Worm (Caenorhabditis elegans) whole organism, L4 larva: ENCODE results near the gene ints-5.

ENCODE experiments used
- F26F4.8 ChIP-seq: fragments of 200-800 bp; sonication (Bioruptor generic); conservative IDR thresholded peaks from 2 replicates; pipeline ENCODE4 v1.3.6; 2022; ENCODE audit warnings: missing genetic modification characterization, missing compliant biosample characterization
- F37D6.2 ChIP-seq: sonication (generic microtip); optimal IDR thresholded peaks from 2 replicates; lab custom pipeline; 2016; ENCODE audit warnings: mild to moderate bottlenecking, missing genetic modification characterization, missing compliant biosample characterization
- R02D3.7 ChIP-seq: fragments of 150-350 bp; sonication (generic microtip); optimal IDR thresholded peaks from 3 replicates; lab custom pipeline; 2014; ENCODE audit warnings: missing biosample characterization, missing genetic modification characterization
- T20F7.1 ChIP-seq: fragments of 200-800 bp; sonication (Bioruptor generic); optimal IDR thresholded peaks from 2 replicates; lab custom pipeline; 2018; ENCODE audit warnings: mild to moderate bottlenecking, missing genetic modification characterization, missing compliant biosample characterization
- Y48G9A.11 ChIP-seq: fragments of 200-800 bp; sonication (Bioruptor generic); IDR thresholded peaks from 2 replicates; pipeline ENCODE4 v1.3.6; 2022; ENCODE audit warnings: missing genetic modification reagents, missing genetic modification characterization, missing compliant biosample characterization
- aha-1 ChIP-seq: fragments of 150-350 bp; peaks from one replicate; lab custom pipeline; 2014; ENCODE audit warnings: missing biosample characterization, missing genetic modification characterization
- aly-2 ChIP-seq: sonication (generic microtip); optimal IDR thresholded peaks from 2 replicates; lab custom pipeline; 2018; ENCODE audit warnings: missing biosample characterization, missing genetic modification characterization
- ces-1 ChIP-seq: fragments of 150-350 bp; sonication (generic microtip); optimal IDR thresholded peaks from 4 replicates; lab custom pipeline; 2014; ENCODE audit warnings: missing biosample characterization, missing genetic modification reagents, missing genetic modification characterization
- cey-2 ChIP-seq: sonication (generic microtip); optimal IDR thresholded peaks from 3 replicates; lab custom pipeline; 2017; ENCODE audit warnings: missing genetic modification characterization, mild to moderate bottlenecking, missing compliant biosample characterization, antibody characterized with exemption, borderline replicate concordance; ENCODE audit not compliant: insufficient read depth
- ctbp-1 ChIP-seq: fragments of 200-800 bp; sonication (Bioruptor generic); IDR thresholded peaks from 2 replicates; pipeline ENCODE4 v1.3.6; 2022; ENCODE audit warnings: missing genetic modification reagents, missing genetic modification characterization, missing compliant biosample characterization
- dmd-6 ChIP-seq: fragments of 200-800 bp; sonication (Bioruptor generic); IDR thresholded peaks from 2 replicates; pipeline ENCODE4 v1.3.6; 2022; ENCODE audit warnings: missing genetic modification reagents, missing genetic modification characterization, missing compliant biosample characterization
- dmd-9 ChIP-seq: fragments of 200-800 bp; sonication (Bioruptor generic); IDR thresholded peaks from 2 replicates; pipeline ENCODE4 v1.3.6; 2022; ENCODE audit warnings: missing genetic modification reagents, missing genetic modification characterization, missing compliant biosample characterization
- dve-1 ChIP-seq: sonication (generic microtip); optimal IDR thresholded peaks from 2 replicates; lab custom pipeline; 2017; ENCODE audit warnings: antibody characterized with exemption, mild to moderate bottlenecking, missing genetic modification characterization, missing compliant biosample characterization; ENCODE audit not compliant: insufficient read depth
- egl-27 ChIP-seq: sonication (generic microtip); optimal IDR thresholded peaks from 3 replicates; lab custom pipeline; 2017; ENCODE audit warnings: missing biosample characterization, missing genetic modification reagents, missing genetic modification characterization
- gei-8 ChIP-seq: fragments of 200-800 bp; sonication (Bioruptor generic); optimal IDR thresholded peaks from 2 replicates; lab custom pipeline; 2018; ENCODE audit warnings: mild to moderate bottlenecking, missing genetic modification characterization, missing compliant biosample characterization
- hlh-11 ChIP-seq: fragments of 200-800 bp; sonication (Bioruptor generic); optimal IDR thresholded peaks from 2 replicates; lab custom pipeline; 2018; ENCODE audit warnings: mild to moderate bottlenecking, missing genetic modification characterization, missing compliant biosample characterization
- hlh-30 ChIP-seq: sonication (generic microtip); optimal IDR thresholded peaks from 2 replicates; lab custom pipeline; 2017; ENCODE audit warnings: antibody characterized with exemption, mild to moderate bottlenecking, missing genetic modification characterization, missing compliant biosample characterization; ENCODE audit not compliant: insufficient read depth
- hmg-1.1 ChIP-seq: fragments of 200-800 bp; sonication (Bioruptor generic); IDR thresholded peaks from 2 replicates; pipeline ENCODE4 v1.3.6; 2022; ENCODE audit warnings: missing genetic modification reagents, missing genetic modification characterization, missing compliant biosample characterization
- jun-1 ChIP-seq: fragments of 150-350 bp; optimal IDR thresholded peaks from 2 replicates; lab custom pipeline; 2014; ENCODE audit warnings: missing biosample characterization, missing genetic modification reagents, missing genetic modification characterization
- lin-13 ChIP-seq: fragments of 150-350 bp; optimal IDR thresholded peaks from 2 replicates; lab custom pipeline; 2014; ENCODE audit warnings: missing biosample characterization, missing genetic modification reagents, missing genetic modification characterization
- lin-15B ChIP-seq: fragments of 150-350 bp; sonication (generic microtip); optimal IDR thresholded peaks from 3 replicates; lab custom pipeline; 2014; ENCODE audit warnings: missing biosample characterization, missing genetic modification characterization
- lin-38 ChIP-seq: fragments of 200-800 bp; sonication (Bioruptor generic); IDR thresholded peaks from 2 replicates; pipeline ENCODE4 v1.3.6; 2022; ENCODE audit warnings: missing genetic modification reagents, missing genetic modification characterization, missing compliant biosample characterization
- lir-3 ChIP-seq: sonication (generic microtip); optimal IDR thresholded peaks from 2 replicates; lab custom pipeline; 2016; ENCODE audit warnings: mild to moderate bottlenecking, missing genetic modification characterization, missing compliant biosample characterization
- lsy-2 ChIP-seq, 2 experiments: fragments of 150-350 bp in 1 of 2; sonication (generic microtip) in 1 of 2; optimal IDR thresholded peaks; 2 replicates each; lab custom pipeline; 2014 to 2017; ENCODE audit warnings: missing biosample characterization in 2 of 2, missing genetic modification characterization in 2 of 2
- mdl-1 ChIP-seq, 2 experiments: fragments of 150-350 bp in 1 of 2; sonication (generic microtip) in 1 of 2; optimal IDR thresholded peaks; 2 replicates each; lab custom pipeline; 2014 to 2017; ENCODE audit warnings: missing biosample characterization in 2 of 2, missing genetic modification characterization in 2 of 2
- mep-1 ChIP-seq: fragments of 150-350 bp; sonication (generic microtip); optimal IDR thresholded peaks from 3 replicates; lab custom pipeline; 2014; ENCODE audit warnings: missing biosample characterization, missing genetic modification characterization
- mxl-2 ChIP-seq: fragments of 200-800 bp; sonication (Bioruptor generic); conservative IDR thresholded peaks from 2 replicates; pipeline ENCODE4 v1.3.6; 2022; ENCODE audit warnings: missing genetic modification reagents, missing genetic modification characterization, missing compliant biosample characterization
- nhr-11 ChIP-seq: fragments of 150-350 bp; optimal IDR thresholded peaks from 2 replicates; lab custom pipeline; 2014; ENCODE audit warnings: missing biosample characterization, missing genetic modification characterization
- nhr-111 ChIP-seq: fragments of 200-800 bp; sonication (Bioruptor generic); optimal IDR thresholded peaks from 2 replicates; lab custom pipeline; 2018; ENCODE audit warnings: mild to moderate bottlenecking, missing genetic modification characterization, missing compliant biosample characterization
- nhr-25 ChIP-seq: sonication (generic microtip); optimal IDR thresholded peaks from 2 replicates; lab custom pipeline; 2017; ENCODE audit warnings: missing genetic modification characterization, mild to moderate bottlenecking, missing compliant biosample characterization, antibody characterized with exemption, moderate library complexity, borderline replicate concordance; ENCODE audit not compliant: insufficient read depth
- nhr-28 ChIP-seq: fragments of 150-350 bp; optimal IDR thresholded peaks from 2 replicates; lab custom pipeline; 2014; ENCODE audit warnings: missing biosample characterization, missing genetic modification characterization
- nhr-41 ChIP-seq: fragments of 200-800 bp; sonication (Bioruptor generic); IDR thresholded peaks from 2 replicates; pipeline ENCODE4 v1.3.6; 2022; ENCODE audit warnings: missing genetic modification reagents, missing genetic modification characterization, missing compliant biosample characterization
- set-16 ChIP-seq: fragments of 200-800 bp; sonication (Bioruptor generic); IDR thresholded peaks from 2 replicates; pipeline ENCODE4 v1.3.6; 2022; ENCODE audit warnings: missing genetic modification reagents, missing genetic modification characterization, missing compliant biosample characterization
- snpc-1.2 ChIP-seq: fragments of 200-800 bp; sonication (Bioruptor generic); IDR thresholded peaks from 2 replicates; pipeline ENCODE4 v1.3.6; 2022; ENCODE audit warnings: missing genetic modification reagents, missing genetic modification characterization, missing compliant biosample characterization
- snpc-4 ChIP-seq: fragments of 150-350 bp; optimal IDR thresholded peaks from 2 replicates; lab custom pipeline; 2014; ENCODE audit warnings: missing biosample characterization, missing genetic modification characterization
- spr-1 ChIP-seq: sonication (generic microtip); optimal IDR thresholded peaks from 2 replicates; lab custom pipeline; 2016; ENCODE audit warnings: mild to moderate bottlenecking, missing genetic modification characterization, missing compliant biosample characterization
- spr-3 ChIP-seq: fragments of 200-800 bp; sonication (Bioruptor generic); optimal IDR thresholded peaks from 2 replicates; lab custom pipeline; 2018; ENCODE audit warnings: mild to moderate bottlenecking, missing genetic modification characterization, missing compliant biosample characterization
- tra-1 ChIP-seq: fragments of 200-800 bp; sonication (Bioruptor generic); IDR thresholded peaks from 2 replicates; pipeline ENCODE4 v1.3.6; 2022; ENCODE audit warnings: missing genetic modification reagents, missing genetic modification characterization, missing compliant biosample characterization
- unc-62 ChIP-seq, 3 experiments: fragments of 150-350 bp in 1 of 3; sonication (generic microtip); optimal IDR thresholded peaks in 2 of 3; peaks in 1 of 3; 1 replicate in 1 of 3; 2 replicates in 2 of 3; lab custom pipeline; 2014 to 2017; ENCODE audit warnings: missing biosample characterization in 3 of 3, missing genetic modification characterization in 3 of 3, missing genetic modification reagents in 3 of 3, missing genotype in 1 of 3
- zfp-3 ChIP-seq: fragments of 200-800 bp; sonication (Bioruptor generic); conservative IDR thresholded peaks from 2 replicates; pipeline ENCODE4 v1.3.6; 2022; ENCODE audit warnings: missing genetic modification reagents, missing genetic modification characterization, missing compliant biosample characterization

ints-5 gene

ce11 chrV:18566352-18566751, 32.6 kb downstream of the ints-5 start:
- peak; percentile 51; the same call in 1 of the 2 replicates for TF ChIP-seq Y48G9A.11 (GFP tag; lab: Robert Waterston, UW)
- TF ChIP-seq, all 104 proteins: peak for 1; not testable (repeated sequence) for 103

- TF ChIP-seq nhr-111 (GFP tag; lab: Kevin White, UChicago) (no peak), snpc-1.2 (GFP tag; lab: Robert Waterston, UW) (no peak), aly-2 (tag; lab: Kevin White, UChicago) (no peak), egl-27 (tag; lab: Kevin White, UChicago) (no peak), zfp-3 (no peak), mdl-1 (tag; optimal IDR thresholded peaks at IDR 0.05; lab: Kevin White, UChicago) (peak in 1 of 2 experiments; percentile 4), nhr-25 (peak; percentile 54), hlh-30 (tag; lab: Kevin White, UChicago) (peak; percentile 82), F37D6.2 (tag; lab: Kevin White, UChicago) (no peak), lir-3 (tag; lab: Kevin White, UChicago) (no peak), dve-1 (tag; lab: Kevin White, UChicago) (peak; percentile 29), lsy-2 (tag; optimal IDR thresholded peaks at IDR 0.05; lab: Kevin White, UChicago) (peak in 1 of 2 experiments; percentile 9), cey-2 (no peak), unc-62 (GFP tag; optimal IDR thresholded peaks at IDR 0.05 in 1 of 2; lab: Kevin White, UChicago) (peak in 1 of 2 experiments; percentile 3), unc-62 (tag; optimal IDR thresholded peaks at IDR 0.05; lab: Kevin White, UChicago) (no peak), hmg-1.1 (GFP tag; lab: Robert Waterston, UW) (no peak), lin-15B (tag; lab: Kevin White, UChicago) (no peak), nhr-28 (tag; lab: Kevin White, UChicago) (peak; percentile 36), mep-1 (tag; lab: Kevin White, UChicago) (peak; percentile 46)
- TF ChIP-seq, all 104 proteins: peak for 8
Measured at ce11 chrV:18569445-18569844, 35.7 kb downstream of the ints-5 start.

- TF ChIP-seq jun-1 (tag; lab: Kevin White, UChicago) (no peak), ctbp-1 (GFP tag; lab: Robert Waterston, UW) (no peak), ces-1 (GFP tag; lab: Kevin White, UChicago) (no peak), tra-1 (no peak), dmd-6 (GFP tag; lab: Robert Waterston, UW) (no peak), R02D3.7 (tag; lab: Kevin White, UChicago) (no peak), mxl-2 (GFP tag; lab: Robert Waterston, UW) (no peak), cey-2 (no peak)
Measured at ce11 chrV:18571533-18571932, 37.8 kb downstream of the ints-5 start, which contains the start of gene Y51A2D.21. Gene Y51A2D.21 (plus strand): TSS chrV:18571833.

- TF ChIP-seq nhr-11 (no peak), hlh-11 (tag; lab: Kevin White, UChicago) (no peak), tra-1 (peak; percentile 48; the same call in 1 of the 2 replicates), F26F4.8 (GFP tag; lab: Robert Waterston, UW) (0 out of 2 replicates have a peak, but pooled peaks have one; percentile 5), lin-38 (peak; percentile 51), gei-8 (GFP tag; lab: Kevin White, UChicago) (peak; percentile 61), aha-1 (tag; lab: Kevin White, UChicago) (peak; percentile 89), nhr-111 (GFP tag; lab: Kevin White, UChicago) (peak; percentile 11), lin-13 (GFP tag; lab: Kevin White, UChicago) (peak; percentile 79), nhr-25 (peak; percentile 82), dmd-6 (GFP tag; lab: Robert Waterston, UW) (peak; percentile 19; the same call in 1 of the 2 replicates), nhr-41 (no peak), lsy-2 (tag; optimal IDR thresholded peaks at IDR 0.05; lab: Kevin White, UChicago) (peak; percentile 77 to 82), hlh-30 (tag; lab: Kevin White, UChicago) (no peak), nhr-28 (tag; lab: Kevin White, UChicago) (no peak), ctbp-1 (GFP tag; lab: Robert Waterston, UW) (0 out of 2 replicates have a peak, but pooled peaks have one; percentile 47), snpc-4 (tag; lab: Kevin White, UChicago) (no peak), mep-1 (tag; lab: Kevin White, UChicago) (peak; percentile 49), ces-1 (GFP tag; lab: Kevin White, UChicago) (no peak), dmd-9 (GFP tag; lab: Robert Waterston, UW) (0 out of 2 replicates have a peak, but pooled peaks have one; percentile 25), spr-3 (peak; percentile 23), unc-62 (GFP tag; optimal IDR thresholded peaks at IDR 0.05 in 1 of 2; lab: Kevin White, UChicago) (peak in 1 of 2 experiments; percentile 46), unc-62 (tag; optimal IDR thresholded peaks at IDR 0.05; lab: Kevin White, UChicago) (no peak), set-16 (GFP tag; lab: Robert Waterston, UW) (no peak), spr-1 (tag; lab: Kevin White, UChicago) (no peak), T20F7.1 (GFP tag; lab: Kevin White, UChicago) (peak; percentile 33)
Measured at ce11 chrV:18573199-18573598, 39.4 kb downstream of the ints-5 start.
